Fruit fly (Drosophila melanogaster) Kc167 (cell line): ENCODE measurements around the gene CG15923.

Experiments used
- Myc ChIP-seq: fragments of >200 bp; optimal IDR thresholded peaks from 2 replicates; lab custom pipeline; 2017; ENCODE audit warnings: missing external identifiers
- Sin3A ChIP-seq: fragments of >200 bp; optimal IDR thresholded peaks from 2 replicates; lab custom pipeline; 2018; ENCODE audit warnings: missing external identifiers
- h ChIP-seq: fragments of >200 bp; optimal IDR thresholded peaks from 3 replicates; lab custom pipeline; 2018; ENCODE audit warnings: missing external identifiers
- insv ChIP-seq: fragments of >200 bp; optimal IDR thresholded peaks from 3 replicates; lab custom pipeline; 2018; ENCODE audit warnings: missing external identifiers
- psq ChIP-seq: fragments of >200 bp; optimal IDR thresholded peaks from 2 replicates; lab custom pipeline; 2017; ENCODE audit warnings: missing external identifiers
- ttk ChIP-seq: sonication (Bioruptor generic); optimal IDR thresholded peaks from 2 replicates; lab custom pipeline; 2017; ENCODE audit warnings: missing external identifiers

The CG15923 gene

dm6 chr3R:20594194-20595144, 22.2 kb downstream of the CG15923 start:
- TF ChIP-seq h (lab: Kevin White, UChicago) (no peak), insv (lab: Kevin White, UChicago) (no peak)

DNA sequence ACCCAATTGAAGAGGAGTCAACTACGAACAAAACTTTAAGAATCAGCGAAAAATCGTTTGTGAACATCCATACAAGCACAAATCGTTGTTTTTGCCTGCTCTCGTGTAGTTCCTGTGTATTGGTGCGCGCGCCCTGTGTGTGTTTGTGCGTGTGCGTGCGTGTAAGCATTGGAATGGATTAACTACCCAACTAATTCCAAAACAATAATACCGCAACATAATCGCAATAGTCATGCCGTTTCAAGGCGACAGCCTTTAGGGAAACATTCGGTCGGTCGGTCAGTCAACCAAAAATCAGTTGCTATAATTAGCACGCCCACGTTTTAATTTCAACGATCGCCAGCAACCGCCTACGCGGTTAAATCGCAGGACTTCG, 23.2 kb downstream of the CG15923 start:
- no peak for TF ChIP-seq insv (lab: Kevin White, UChicago)

DNA sequence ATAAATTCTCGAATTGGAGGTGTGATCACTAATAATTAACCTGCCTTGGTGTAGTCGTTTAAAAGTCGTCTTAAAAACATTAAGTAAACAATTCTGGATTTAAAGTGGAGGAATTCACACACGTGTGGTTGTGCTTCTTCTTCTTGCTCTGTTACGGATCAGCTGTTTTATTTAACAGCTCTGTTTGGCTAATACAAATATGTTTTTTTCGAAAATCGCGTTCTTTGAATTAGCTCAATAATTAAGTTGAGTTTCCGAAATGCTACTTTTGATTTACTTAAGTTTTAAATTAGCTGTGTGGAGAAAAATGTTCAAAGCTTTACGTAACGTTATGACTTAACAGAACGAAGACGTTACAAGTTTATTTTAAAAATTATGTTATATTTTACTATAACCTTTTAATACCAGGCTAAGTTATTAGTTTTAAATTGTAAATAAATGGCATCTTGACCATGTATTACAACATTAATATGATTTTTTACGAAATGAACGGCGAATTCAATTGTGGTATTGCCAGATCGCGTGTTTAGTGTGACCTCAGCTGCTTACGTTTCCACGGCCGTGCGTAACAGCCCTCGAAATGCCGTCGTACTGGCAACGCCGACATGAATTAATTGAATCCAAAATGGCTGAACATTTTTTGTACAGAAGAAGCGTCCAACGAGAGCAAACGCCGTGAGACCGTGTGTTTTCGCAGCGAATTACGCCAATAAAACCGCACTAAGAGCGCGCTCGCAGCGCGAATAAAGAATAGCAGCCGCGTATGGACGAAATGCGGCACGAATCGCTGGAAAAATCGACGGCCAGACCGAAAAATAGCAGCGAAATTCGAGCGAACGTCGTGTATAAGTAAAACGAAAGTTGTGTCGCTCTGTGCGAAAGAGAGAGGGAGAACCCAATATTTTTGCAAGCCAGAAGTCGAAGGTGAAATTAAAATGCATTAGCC, 23.9 kb downstream of the CG15923 start, which contains the start of the genes Pus1 and bon:
Pus1 (minus strand) TSS at position 155 of the 946 bp plus-strand sequence.
bon (plus strand) TSS at position 623 of the 946 bp plus-strand sequence.
- no peak for TF ChIP-seq insv (lab: Kevin White, UChicago)
- TF ChIP-seq Myc = no peak
- TF ChIP-seq h (lab: Kevin White, UChicago) = no peak
- TF ChIP-seq psq (lab: Kevin White, UChicago) = no peak
- no peak for TF ChIP-seq ttk (lab: Kevin White, UChicago)
- TF ChIP-seq Sin3A = no peak

DNA sequence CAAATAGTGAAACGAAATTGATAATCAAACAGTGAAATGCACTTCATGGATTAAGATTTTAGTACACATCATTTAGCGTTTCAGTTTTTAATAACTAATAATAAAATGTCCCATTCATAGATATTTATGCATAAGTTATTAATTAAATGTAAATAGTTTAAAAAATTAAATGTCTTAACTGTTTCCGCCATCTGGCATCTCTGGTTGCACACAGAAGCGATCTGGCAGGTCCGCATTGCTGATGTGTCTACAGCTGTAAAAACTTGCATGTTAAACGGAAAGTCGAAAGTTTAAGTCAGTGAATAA, 28.3 kb downstream of the CG15923 start, which contains the start of gene Srp72:
Srp72 (plus strand) TSS at position 232 of the 306 bp plus-strand sequence.
- TF ChIP-seq insv (lab: Kevin White, UChicago) (no peak), Myc (no peak), h (lab: Kevin White, UChicago) (no peak), ttk (lab: Kevin White, UChicago) (no peak), Sin3A (no peak), psq (lab: Kevin White, UChicago) (no peak)

dm6 chr3R:20587630-20588479, 28.8 kb downstream of the CG15923 start, which contains the start of gene Septin2:
Gene Septin2 (minus strand): TSS chr3R:20588356.
- TF ChIP-seq psq (lab: Kevin White, UChicago) (no peak), h (lab: Kevin White, UChicago) (no peak), insv (lab: Kevin White, UChicago) (no peak), ttk (lab: Kevin White, UChicago) (no peak), Sin3A (no peak), Myc (no peak)

DNA sequence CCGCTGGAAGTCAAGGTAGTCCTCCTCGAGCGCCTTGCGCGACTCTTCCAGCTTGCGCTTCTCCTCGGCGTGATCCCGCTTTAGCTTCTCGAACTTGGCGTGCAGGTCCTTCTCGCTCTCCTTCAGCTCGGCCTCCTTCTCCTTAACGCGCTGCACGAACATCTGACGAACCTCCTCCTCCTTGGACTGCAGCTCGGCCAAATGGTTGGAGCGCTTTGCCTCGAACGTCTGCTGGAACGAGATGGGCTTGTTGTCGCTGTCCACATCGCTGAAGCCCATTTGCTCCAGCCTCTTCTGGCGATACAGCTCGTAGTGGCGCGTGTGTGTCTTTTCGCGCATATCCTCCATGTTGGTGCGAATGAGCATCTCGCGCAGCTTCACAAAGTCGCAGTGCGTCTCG, 30.3 kb downstream of the CG15923 start:
- TF ChIP-seq insv (lab: Kevin White, UChicago) = no peak
- no peak for TF ChIP-seq Sin3A
- no peak for TF ChIP-seq Myc
- TF ChIP-seq psq (lab: Kevin White, UChicago) = no peak
- TF ChIP-seq ttk (lab: Kevin White, UChicago) = no peak
- no peak for TF ChIP-seq h (lab: Kevin White, UChicago)

DNA sequence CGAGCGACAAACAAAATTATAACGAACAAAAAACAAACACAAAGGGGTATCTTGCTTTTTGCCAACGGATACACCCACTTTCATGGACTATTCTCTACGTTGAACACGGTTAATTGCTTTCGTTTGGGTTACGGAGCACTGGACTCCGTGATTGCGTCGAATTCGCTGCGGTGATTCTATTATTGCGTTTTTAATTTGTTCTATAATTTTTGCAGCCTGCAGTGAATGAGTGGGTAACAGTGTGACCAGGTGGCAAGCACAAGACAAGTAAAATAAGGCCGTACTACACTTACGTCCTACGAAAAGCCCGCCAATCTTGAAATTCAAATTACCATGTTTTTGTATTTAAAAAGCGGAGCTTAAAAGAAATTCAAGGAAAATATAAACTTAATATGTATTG, 31.1 kb downstream of the CG15923 start, which contains the start of gene CG16953:
CG16953 (minus strand) TSS at position 268 of the 400 bp plus-strand sequence.
- TF ChIP-seq ttk (lab: Kevin White, UChicago) (no peak), insv (lab: Kevin White, UChicago) (no peak), Myc (no peak), Sin3A (no peak), psq (lab: Kevin White, UChicago) (no peak), h (lab: Kevin White, UChicago) (no peak)

- TF ChIP-seq ttk (lab: Kevin White, UChicago) (no peak), Myc (no peak), psq (lab: Kevin White, UChicago) (no peak)
Measured at dm6 chr3R:20581376-20581775, 35.3 kb downstream of the CG15923 start, which contains the start of gene CG34008. Gene CG34008 (minus strand): TSS chr3R:20581522.

DNA sequence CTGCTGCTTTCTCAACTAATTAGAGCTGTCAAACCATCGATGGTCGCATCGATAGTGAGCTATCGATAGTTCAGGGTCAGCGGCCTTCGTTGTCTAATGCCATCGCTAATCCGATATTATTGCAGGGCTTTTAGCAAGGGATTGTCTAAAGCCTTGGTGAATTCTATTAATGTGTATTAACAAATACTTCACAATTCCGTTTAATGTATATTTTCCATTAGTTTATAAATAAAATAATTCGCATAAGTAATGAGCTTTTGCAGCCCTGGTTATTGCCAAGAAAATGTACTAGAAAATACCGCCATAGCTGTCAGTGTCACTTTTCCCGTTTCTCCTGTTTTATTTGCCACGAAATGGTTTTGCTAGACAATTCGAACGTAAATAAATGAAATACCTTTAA, 36.9 kb downstream of the CG15923 start, which contains the start of the genes EloB and Srp14:
EloB (minus strand) TSS at position 35 of the 400 bp plus-strand sequence.
Srp14 (plus strand) TSS at position 300 of the 400 bp plus-strand sequence.
- TF ChIP-seq psq (lab: Kevin White, UChicago) = no peak
- TF ChIP-seq insv (lab: Kevin White, UChicago) = no peak
- TF ChIP-seq ttk (lab: Kevin White, UChicago) = no peak
- no peak for TF ChIP-seq h (lab: Kevin White, UChicago)
- no peak for TF ChIP-seq Sin3A
- no peak for TF ChIP-seq Myc

dm6 chr3R:20576789-20577188, 39.9 kb downstream of the CG15923 start, which contains the start of the genes TFAM and CG5412:
Gene TFAM (minus strand): TSS chr3R:20577010.
Gene CG5412 (plus strand): TSS chr3R:20577053.
- TF ChIP-seq Myc (no peak), insv (lab: Kevin White, UChicago) (no peak), Sin3A (no peak), psq (lab: Kevin White, UChicago) (no peak), h (lab: Kevin White, UChicago) (no peak), ttk (lab: Kevin White, UChicago) (no peak)

dm6 chr3R:20574535-20574980, 42.1 kb downstream of the CG15923 start:
- no peak for TF ChIP-seq insv (lab: Kevin White, UChicago)
- TF ChIP-seq Myc = no peak
- no peak for TF ChIP-seq ttk (lab: Kevin White, UChicago)
- TF ChIP-seq h (lab: Kevin White, UChicago) = no peak
- TF ChIP-seq Sin3A = no peak
- TF ChIP-seq psq (lab: Kevin White, UChicago) = no peak
